Worm (Caenorhabditis elegans): Measurements from ENCODE around the gene Y53G8AR.8.
A peak's percentile ranks its signal among the peaks of the same experiment; 100 is the strongest.

Y53G8AR.8 gene

DNA sequence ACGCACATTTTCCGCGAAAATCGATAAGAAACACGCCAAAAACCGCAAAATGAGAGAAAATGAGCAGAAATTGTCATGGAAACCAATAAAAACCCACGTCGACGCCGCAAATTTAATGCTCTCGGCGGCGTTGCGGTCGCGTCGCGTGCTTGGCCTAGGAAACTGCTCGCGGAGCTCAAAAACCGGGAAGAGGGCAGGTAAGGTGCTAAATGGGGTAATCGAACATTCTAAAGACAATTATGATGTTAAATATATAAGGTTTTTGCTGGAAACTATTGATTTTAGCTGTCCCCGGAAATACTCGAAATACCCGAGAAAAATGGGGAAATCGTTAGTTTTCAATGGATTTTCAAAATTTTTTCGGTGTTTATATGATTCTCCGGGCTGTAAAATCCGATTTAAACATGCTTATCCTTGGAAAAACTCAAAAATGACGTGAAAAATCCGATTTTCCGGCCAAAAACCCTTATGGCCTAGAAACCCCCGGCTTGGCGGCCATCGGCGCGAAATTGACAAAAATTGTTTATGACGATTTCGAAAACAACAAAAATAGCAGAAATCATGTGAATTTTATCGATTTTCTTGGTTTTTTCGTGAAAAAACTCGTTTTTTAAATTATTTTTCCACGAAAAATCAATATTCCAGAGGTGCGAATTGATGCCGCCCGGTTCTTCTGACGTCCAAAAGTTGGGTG, 28.3 kb upstream of the Y53G8AR.8 start, which contains the start of gene phf-15:
phf-15 (plus strand) TSS at position 537 of the 694 bp plus-strand sequence.
- TF ChIP-seq nhr-12 (tag; optimal IDR thresholded peaks at IDR 0.05) (no peak), ama-1 (optimal IDR thresholded peaks at IDR 0.05) (no peak), jun-1 (tag; optimal IDR thresholded peaks at IDR 0.05) (no peak), lin-15B (tag; optimal IDR thresholded peaks at IDR 0.05) (peak; percentile 11), nfya-1 (tag; optimal IDR thresholded peaks at IDR 0.05; ENCODE audit: insufficient read depth) (peak; percentile 4), ceh-28 (tag; optimal IDR thresholded peaks at IDR 0.05) (peak; percentile 2)

DNA sequence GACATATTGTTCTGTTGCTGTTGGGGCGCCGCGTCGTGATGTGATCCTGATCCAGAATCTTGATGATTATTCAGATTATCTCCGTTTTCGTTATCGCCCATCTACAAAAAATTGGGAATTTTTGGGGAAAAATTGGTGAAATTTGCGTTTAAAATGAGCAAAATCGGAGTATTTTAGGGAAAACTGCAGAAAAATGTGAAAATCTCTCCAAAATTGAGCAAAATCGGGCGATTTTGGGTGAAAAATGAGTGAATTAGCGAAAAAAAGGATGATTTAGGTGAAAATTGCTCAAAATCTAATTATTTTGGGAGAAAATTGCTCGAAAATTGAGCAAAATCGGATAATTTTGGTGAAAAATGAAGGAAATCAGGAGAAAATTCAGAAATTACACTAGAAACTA, 27.0 kb upstream of the Y53G8AR.8 start, which contains the start of gene Y53G8AR.9:
Y53G8AR.9 (minus strand) TSS at position 101 of the 400 bp plus-strand sequence.
- TF ChIP-seq mdl-1 (tag; optimal IDR thresholded peaks at IDR 0.05) (no peak), nhr-43 (tag; optimal IDR thresholded peaks at IDR 0.05; ENCODE audit: poor library complexity, severe bottlenecking) (no peak), ztf-4 (tag; optimal IDR thresholded peaks at IDR 0.05) (no peak), hmg-11 (tag; optimal IDR thresholded peaks at IDR 0.05) (no peak), ztf-11 (tag; optimal IDR thresholded peaks at IDR 0.05) (no peak), egl-5 (tag; optimal IDR thresholded peaks at IDR 0.05) (no peak), sea-2 (GFP tag; optimal IDR thresholded peaks at IDR 0.05) (no peak), snpc-4 (tag; optimal IDR thresholded peaks at IDR 0.05) (no peak), elt-2 (tag; optimal IDR thresholded peaks at IDR 0.05) (no peak), ceh-16 (tag; optimal IDR thresholded peaks at IDR 0.05) (no peak), ceh-28 (tag; optimal IDR thresholded peaks at IDR 0.05) (no peak), nhr-28 (tag; optimal IDR thresholded peaks at IDR 0.05) (no peak), ceh-82 (tag; optimal IDR thresholded peaks at IDR 0.05) (no peak)

DNA sequence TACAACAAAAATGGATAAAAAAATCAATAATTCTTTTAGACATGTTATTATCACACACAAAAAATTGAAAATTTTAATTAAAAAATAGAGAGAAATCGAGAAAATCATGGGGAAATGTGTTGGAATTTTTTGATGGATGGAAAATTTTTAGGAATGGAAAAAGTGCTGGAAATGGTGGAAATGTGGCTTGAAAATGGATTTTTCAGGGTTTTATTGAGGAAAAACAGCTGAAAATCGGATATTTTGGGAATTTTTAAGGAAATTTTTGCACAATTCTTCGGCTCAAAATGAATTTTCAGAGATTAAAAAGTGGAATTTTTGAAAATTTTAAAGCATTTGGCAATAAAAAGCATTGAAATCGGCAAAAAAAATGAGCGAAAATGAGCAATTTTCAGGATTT, 23.8 kb upstream of the Y53G8AR.8 start:
- peak; percentile 9 for TF ChIP-seq R02D3.7 (tag; optimal IDR thresholded peaks at IDR 0.05)
- TF ChIP-seq ztf-4 (tag; optimal IDR thresholded peaks at IDR 0.05) = peak; percentile 25
- TF ChIP-seq mml-1 (tag; optimal IDR thresholded peaks at IDR 0.05) = no peak

DNA sequence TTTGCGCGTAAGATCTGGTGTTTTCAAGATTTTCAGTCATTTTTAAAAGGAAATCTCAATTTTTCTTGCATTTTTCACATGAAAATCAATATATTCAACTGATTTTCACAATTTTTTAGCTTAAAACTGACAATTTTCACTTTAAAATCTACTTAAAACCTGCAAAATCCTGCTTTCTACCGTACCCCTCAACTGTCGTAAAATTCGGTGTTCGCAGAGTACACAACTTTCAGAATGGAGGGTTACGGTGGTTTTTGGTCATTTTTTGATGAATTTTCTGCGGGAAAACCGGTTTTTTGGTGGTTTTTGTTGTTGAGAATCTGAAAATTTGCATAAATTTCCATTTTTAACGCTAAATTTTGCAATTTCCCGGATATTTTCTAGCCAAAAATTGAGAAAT, 18.0 kb upstream of the Y53G8AR.8 start:
- no peak for TF ChIP-seq jun-1 (tag; optimal IDR thresholded peaks at IDR 0.05)
- no peak for TF ChIP-seq nhr-12 (tag; optimal IDR thresholded peaks at IDR 0.05)

DNA sequence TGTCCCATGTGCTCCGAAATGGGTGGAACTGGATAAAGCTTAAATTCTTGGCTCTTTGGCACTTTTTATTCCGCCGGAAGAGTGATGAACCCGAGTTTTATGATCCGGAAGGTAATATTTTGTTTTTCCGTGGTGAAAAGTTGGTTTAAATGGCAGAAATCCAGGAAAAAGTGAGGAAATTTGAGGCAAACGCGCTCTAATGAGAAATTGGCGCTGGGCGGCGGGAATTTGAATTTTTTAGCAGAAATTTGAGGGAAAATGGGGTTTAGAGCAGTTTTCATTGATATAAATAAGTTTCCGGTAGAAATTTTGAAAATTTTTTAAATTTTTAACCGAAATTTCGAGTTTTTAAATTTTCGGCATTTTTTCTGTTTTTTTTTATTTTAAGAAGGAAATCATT, 17.5 kb upstream of the Y53G8AR.8 start:
- TF ChIP-seq nhr-25 (tag; optimal IDR thresholded peaks at IDR 0.05) (no peak), pqm-1 (tag; optimal IDR thresholded peaks at IDR 0.05) (no peak), nhr-67 (tag; optimal IDR thresholded peaks at IDR 0.05) (no peak), ceh-16 (tag; optimal IDR thresholded peaks at IDR 0.05) (no peak), fkh-10 (GFP tag; optimal IDR thresholded peaks at IDR 0.05) (no peak), nhr-23 (tag; optimal IDR thresholded peaks at IDR 0.05) (no peak), egl-27 (tag; optimal IDR thresholded peaks at IDR 0.05) (no peak), jun-1 (tag; optimal IDR thresholded peaks at IDR 0.05) (no peak)

DNA sequence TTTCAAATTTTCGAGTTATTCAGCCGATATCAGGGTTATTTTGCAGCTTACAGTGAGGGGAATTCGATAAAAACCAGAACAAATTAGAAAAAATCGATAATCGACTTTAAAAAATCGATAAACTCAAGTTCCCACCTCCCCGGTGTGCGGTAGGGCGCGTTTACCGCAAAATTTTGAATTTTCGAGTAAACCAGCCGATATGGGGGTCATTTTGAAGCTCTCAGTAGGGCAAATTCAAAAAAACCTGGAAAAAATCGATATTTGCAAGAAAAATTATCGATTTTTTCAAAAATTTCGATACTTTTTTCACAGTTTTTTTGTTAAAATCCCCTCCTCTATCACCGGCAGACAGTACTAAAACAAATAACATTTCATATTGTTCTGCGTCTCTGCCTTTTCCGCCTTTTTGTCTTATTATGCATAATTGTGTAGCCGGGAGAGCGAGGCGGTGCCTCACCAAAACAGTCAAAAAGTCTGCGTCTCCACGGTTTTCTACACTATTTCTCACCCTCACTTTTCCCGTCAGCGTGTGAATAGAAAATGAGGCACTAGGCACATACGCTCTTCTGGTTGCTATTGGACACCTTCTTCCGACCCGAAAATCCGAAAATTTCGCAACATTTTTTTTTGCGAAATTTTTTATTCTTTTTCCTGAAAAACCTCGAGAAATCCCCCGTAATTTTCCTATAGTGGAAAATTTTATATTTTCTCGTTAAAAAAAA, 16.9 kb upstream of the Y53G8AR.8 start, which contains the start of gene ral-1:
ral-1 (plus strand) TSS at position 435 of the 722 bp plus-strand sequence.
- TF ChIP-seq ceh-28 (tag; optimal IDR thresholded peaks at IDR 0.05) = peak; percentile 78
- peak; percentile 30 for TF ChIP-seq hmg-11 (tag; optimal IDR thresholded peaks at IDR 0.05)
- TF ChIP-seq pqm-1 (tag; optimal IDR thresholded peaks at IDR 0.05) = peak; percentile 4
- TF ChIP-seq nhr-12 (tag; optimal IDR thresholded peaks at IDR 0.05) = no peak
- no peak for TF ChIP-seq nhr-67 (tag; optimal IDR thresholded peaks at IDR 0.05)
- TF ChIP-seq pha-4 (tag; optimal IDR thresholded peaks at IDR 0.05) = peak; percentile 4
- no peak for TF ChIP-seq nhr-28 (tag; optimal IDR thresholded peaks at IDR 0.05)
- peak; percentile 22 for TF ChIP-seq nfya-1 (tag; optimal IDR thresholded peaks at IDR 0.05; ENCODE audit: insufficient read depth)

DNA sequence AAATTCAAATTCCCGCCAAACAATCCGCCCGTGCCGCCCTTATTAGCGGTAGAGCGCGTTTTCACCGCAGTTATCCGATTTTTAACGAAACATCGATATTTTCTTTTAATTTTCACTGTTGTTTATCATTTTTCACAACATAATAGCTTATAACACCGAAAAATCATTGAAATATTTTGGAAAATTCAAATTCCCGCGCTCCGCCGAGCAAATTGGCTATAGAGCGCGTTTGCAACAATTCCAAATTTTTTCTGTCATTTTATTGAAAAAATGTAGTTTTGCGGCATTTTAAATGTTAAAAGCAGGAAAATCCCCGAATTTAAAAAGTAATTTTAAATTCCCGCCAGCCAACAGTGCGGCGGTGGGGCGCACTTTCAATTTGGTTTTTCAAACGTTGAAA, 15.6 kb upstream of the Y53G8AR.8 start:
- no peak for TF ChIP-seq fos-1 (tag; optimal IDR thresholded peaks at IDR 0.05)

Measured in whole organism, L3 larva.